Worm (Caenorhabditis elegans) whole organism, L1 larva: ENCODE results near the gene epg-6.

ENCODE experiments used
- C04F5.9 ChIP-seq: sonication (generic microtip); optimal IDR thresholded peaks from 2 replicates; lab custom pipeline; 2016; ENCODE audit warnings: missing genetic modification characterization, missing compliant biosample characterization
- C16A3.4 ChIP-seq: fragments of 150-350 bp; optimal IDR thresholded peaks from 2 replicates; lab custom pipeline; 2014; ENCODE audit warnings: missing biosample characterization, missing genetic modification characterization
- F16B12.6 ChIP-seq: fragments of 150-350 bp; optimal IDR thresholded peaks from 2 replicates; lab custom pipeline; 2014; ENCODE audit warnings: missing biosample characterization, missing genetic modification characterization
- aha-1 ChIP-seq: fragments of 150-350 bp; optimal IDR thresholded peaks from 2 replicates; lab custom pipeline; 2014; ENCODE audit warnings: missing biosample characterization, missing genetic modification characterization
- aly-2 ChIP-seq: fragments of 150-350 bp; optimal IDR thresholded peaks from 2 replicates; lab custom pipeline; 2014; ENCODE audit warnings: missing biosample characterization, missing genetic modification characterization
- blmp-1 ChIP-seq: fragments of 150-350 bp; optimal IDR thresholded peaks from 2 replicates; lab custom pipeline; 2014; ENCODE audit warnings: missing biosample characterization, missing genetic modification characterization
- ceh-82 ChIP-seq, 3 experiments: fragments of 150-350 bp in 1 of 3; sonication (generic microtip) in 2 of 3; optimal IDR thresholded peaks; 2 replicates each; lab custom pipeline; 2014 to 2017; ENCODE audit warnings: missing biosample characterization in 3 of 3, missing genetic modification characterization in 3 of 3
- ceh-90 ChIP-seq: sonication (generic microtip); optimal IDR thresholded peaks from 2 replicates; lab custom pipeline; 2016; ENCODE audit warnings: missing genetic modification characterization, missing compliant biosample characterization
- dsc-1 ChIP-seq: sonication (generic microtip); optimal IDR thresholded peaks from 2 replicates; lab custom pipeline; 2016; ENCODE audit warnings: mild to moderate bottlenecking, missing genetic modification characterization, missing compliant biosample characterization
- efl-1 ChIP-seq, 4 experiments: fragments of 150-350 bp; optimal IDR thresholded peaks in 3 of 4; peaks in 1 of 4; 1 replicate in 1 of 4; 2 replicates in 3 of 4; lab custom pipeline; 2014; ENCODE audit warnings: missing biosample characterization in 2 of 4, missing genetic modification characterization in 2 of 4, missing genetic modification reagents in 2 of 4
- egl-13 ChIP-seq: sonication (generic microtip); optimal IDR thresholded peaks from 2 replicates; lab custom pipeline; 2016; ENCODE audit warnings: missing genotype, missing genetic modification reagents, missing genetic modification characterization, missing compliant biosample characterization
- fkh-10 ChIP-seq: sonication (generic microtip); optimal IDR thresholded peaks from 2 replicates; lab custom pipeline; 2017; ENCODE audit warnings: missing biosample characterization, missing genetic modification reagents, missing genetic modification characterization
- fkh-8 ChIP-seq: sonication (generic microtip); optimal IDR thresholded peaks from 2 replicates; lab custom pipeline; 2016; ENCODE audit warnings: mild to moderate bottlenecking, missing genetic modification characterization, missing compliant biosample characterization
- hlh-17 ChIP-seq: fragments of 200-800 bp; sonication (Bioruptor generic); optimal IDR thresholded peaks from 2 replicates; lab custom pipeline; 2018; ENCODE audit warnings: missing genetic modification characterization, mild to moderate bottlenecking, missing compliant biosample characterization, moderate library complexity, borderline replicate concordance
- hlh-4 ChIP-seq: sonication (generic microtip); optimal IDR thresholded peaks from 2 replicates; lab custom pipeline; 2016; ENCODE audit warnings: mild to moderate bottlenecking, missing genetic modification characterization, missing compliant biosample characterization
- irx-1 ChIP-seq: sonication (generic microtip); optimal IDR thresholded peaks from 2 replicates; lab custom pipeline; 2016; ENCODE audit warnings: missing genetic modification characterization, missing compliant biosample characterization
- isw-1 ChIP-seq: fragments of 200-800 bp; sonication (Bioruptor generic); IDR thresholded peaks from 2 replicates; pipeline ENCODE4 v1.3.6; 2022; ENCODE audit warnings: missing genetic modification characterization, missing compliant biosample characterization
- lin-14 ChIP-seq: fragments of 200-800 bp; sonication (Bioruptor generic); optimal IDR thresholded peaks from 2 replicates; lab custom pipeline; 2018; ENCODE audit warnings: mild to moderate bottlenecking, missing genetic modification characterization, moderate library complexity, missing compliant biosample characterization
- lin-15B ChIP-seq: fragments of 150-350 bp; sonication (generic microtip); optimal IDR thresholded peaks from 3 replicates; lab custom pipeline; 2014; ENCODE audit warnings: missing biosample characterization, missing genetic modification characterization
- lir-3 ChIP-seq: sonication (generic microtip); optimal IDR thresholded peaks from 2 replicates; lab custom pipeline; 2016; ENCODE audit warnings: mild to moderate bottlenecking, missing genetic modification characterization, moderate library complexity, missing compliant biosample characterization; ENCODE audit not compliant: poor library complexity
- lsy-2 ChIP-seq, 2 experiments: fragments of 150-350 bp; optimal IDR thresholded peaks; 2 replicates each; lab custom pipeline; 2014; ENCODE audit warnings: missing biosample characterization in 2 of 2, missing genetic modification characterization in 2 of 2
- mab-9 ChIP-seq: fragments of 200-800 bp; sonication (Bioruptor generic); IDR thresholded peaks from 2 replicates; pipeline ENCODE4 v1.3.6; 2022; ENCODE audit warnings: missing genetic modification reagents, missing genetic modification characterization, missing compliant biosample characterization
- mef-2 ChIP-seq: fragments of 150-350 bp; optimal IDR thresholded peaks from 2 replicates; lab custom pipeline; 2014; ENCODE audit warnings: missing biosample characterization, missing genetic modification characterization
- mep-1 ChIP-seq: fragments of 150-350 bp; optimal IDR thresholded peaks from 2 replicates; lab custom pipeline; 2014; ENCODE audit warnings: missing biosample characterization, missing genetic modification characterization
- nhr-12 ChIP-seq: sonication (generic microtip); optimal IDR thresholded peaks from 2 replicates; lab custom pipeline; 2017; ENCODE audit warnings: missing biosample characterization, missing genetic modification characterization
- nhr-20 ChIP-seq: sonication (generic microtip); optimal IDR thresholded peaks from 2 replicates; lab custom pipeline; 2016; ENCODE audit warnings: mild to moderate bottlenecking, missing genetic modification characterization, missing compliant biosample characterization
- nhr-237 ChIP-seq: fragments of 150-350 bp; optimal IDR thresholded peaks from 2 replicates; lab custom pipeline; 2014; ENCODE audit warnings: missing biosample characterization, missing genetic modification characterization
- nhr-28 ChIP-seq: fragments of 150-350 bp; optimal IDR thresholded peaks from 2 replicates; lab custom pipeline; 2014; ENCODE audit warnings: missing biosample characterization, missing genetic modification characterization
- nhr-47 ChIP-seq: sonication (generic microtip); optimal IDR thresholded peaks from 2 replicates; lab custom pipeline; 2016; ENCODE audit warnings: mild to moderate bottlenecking, missing genetic modification characterization, moderate library complexity, missing compliant biosample characterization
- nhr-71 ChIP-seq: sonication (generic microtip); optimal IDR thresholded peaks from 2 replicates; lab custom pipeline; 2016; ENCODE audit warnings: mild to moderate bottlenecking, missing genetic modification characterization, moderate library complexity, missing compliant biosample characterization
- nhr-76 ChIP-seq: sonication (generic microtip); optimal IDR thresholded peaks from 2 replicates; lab custom pipeline; 2017; ENCODE audit warnings: missing biosample characterization, missing genetic modification characterization
- nhr-84 ChIP-seq: sonication (generic microtip); optimal IDR thresholded peaks from 2 replicates; lab custom pipeline; 2017; ENCODE audit warnings: missing biosample characterization, missing genetic modification characterization
- nhr-85 ChIP-seq: sonication (generic microtip); peaks from one replicate; lab custom pipeline; 2016; ENCODE audit warnings: missing genetic modification characterization, inconsistent platforms, missing compliant biosample characterization
- nhr-90 ChIP-seq: sonication (generic microtip); optimal IDR thresholded peaks from 2 replicates; lab custom pipeline; 2016; ENCODE audit warnings: mild to moderate bottlenecking, missing genetic modification characterization, missing compliant biosample characterization; ENCODE audit not compliant: poor library complexity
- pax-3 ChIP-seq: fragments of 200-800 bp; sonication (Bioruptor generic); optimal IDR thresholded peaks from 2 replicates; lab custom pipeline; 2018; ENCODE audit warnings: mild to moderate bottlenecking, missing genetic modification characterization, moderate library complexity, missing compliant biosample characterization
- snpc-4 ChIP-seq: fragments of 150-350 bp; optimal IDR thresholded peaks from 2 replicates; lab custom pipeline; 2014; ENCODE audit warnings: missing biosample characterization, missing genetic modification characterization
- snu-23 ChIP-seq: sonication (generic microtip); optimal IDR thresholded peaks from 2 replicates; lab custom pipeline; 2016; ENCODE audit warnings: missing genetic modification characterization, missing compliant biosample characterization
- sptf-1 ChIP-seq: fragments of 150-350 bp; optimal IDR thresholded peaks from 2 replicates; lab custom pipeline; 2014; ENCODE audit warnings: missing biosample characterization, missing genetic modification characterization
- sup-37 ChIP-seq: fragments of 200-800 bp; sonication (Bioruptor generic); optimal IDR thresholded peaks from 2 replicates; lab custom pipeline; 2018; ENCODE audit warnings: mild to moderate bottlenecking, missing genetic modification characterization, missing compliant biosample characterization
- swsn-7 ChIP-seq: sonication (generic microtip); optimal IDR thresholded peaks from 2 replicates; lab custom pipeline; 2016; ENCODE audit warnings: missing genetic modification characterization, missing compliant biosample characterization
- tlp-1 ChIP-seq: fragments of 150-350 bp; optimal IDR thresholded peaks from 2 replicates; lab custom pipeline; 2014; ENCODE audit warnings: missing biosample characterization, missing genetic modification characterization
- unc-130 ChIP-seq: fragments of 150-350 bp; optimal IDR thresholded peaks from 2 replicates; lab custom pipeline; 2017; ENCODE audit warnings: missing biosample characterization, missing genetic modification characterization, inconsistent platforms
- unc-30 ChIP-seq: sonication (generic microtip); optimal IDR thresholded peaks from 2 replicates; lab custom pipeline; 2017; ENCODE audit warnings: missing biosample characterization, missing genetic modification characterization
- unc-62 ChIP-seq: fragments of 150-350 bp; optimal IDR thresholded peaks from 2 replicates; lab custom pipeline; 2014; ENCODE audit warnings: missing biosample characterization, missing genetic modification reagents, missing genetic modification characterization
- unc-86 ChIP-seq: sonication (generic microtip); optimal IDR thresholded peaks from 2 replicates; lab custom pipeline; 2016; ENCODE audit warnings: missing genetic modification characterization, missing compliant biosample characterization
- zag-1 ChIP-seq: fragments of 150-350 bp; optimal IDR thresholded peaks from 2 replicates; lab custom pipeline; 2014; ENCODE audit warnings: missing biosample characterization, missing genetic modification characterization
- ztf-11 ChIP-seq, 2 experiments: sonication (generic microtip); optimal IDR thresholded peaks; 2 replicates each; lab custom pipeline; 2016 to 2017; ENCODE audit warnings: missing genetic modification characterization in 2 of 2, missing biosample characterization in 1 of 2, missing compliant biosample characterization in 1 of 2

epg-6 gene

DNA sequence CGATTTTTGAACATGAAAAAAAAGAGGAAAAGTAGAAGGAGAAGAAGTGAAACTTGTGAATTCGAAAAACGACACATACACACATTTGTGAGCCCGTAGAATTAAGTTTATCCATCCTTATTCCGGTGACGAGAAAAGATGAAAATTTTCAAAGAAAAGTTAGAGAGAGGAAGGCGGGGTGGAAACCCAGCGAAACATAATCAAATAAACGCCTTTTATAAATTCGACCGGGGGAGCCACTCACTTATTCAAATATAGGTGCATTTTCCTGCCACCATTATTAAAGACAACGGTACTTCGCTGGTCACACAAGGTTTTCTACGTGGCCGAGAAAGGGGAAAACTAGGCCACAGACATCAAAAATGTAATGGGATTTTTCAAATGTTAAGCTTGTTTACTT is 16.5 kb downstream of the epg-6 start:
- TF ChIP-seq nhr-28 (tag; lab: Kevin White, UChicago) (no peak), ceh-90 (tag; lab: Kevin White, UChicago) (no peak), unc-130 (tag; lab: Kevin White, UChicago) (no peak), fkh-8 (no peak), mab-9 (GFP tag; lab: Robert Waterston, UW) (no peak), ceh-82 (tag; optimal IDR thresholded peaks at IDR 0.05; lab: Kevin White, UChicago) (no peak), fkh-10 (GFP tag; lab: Kevin White, UChicago) (peak; percentile 40)

DNA sequence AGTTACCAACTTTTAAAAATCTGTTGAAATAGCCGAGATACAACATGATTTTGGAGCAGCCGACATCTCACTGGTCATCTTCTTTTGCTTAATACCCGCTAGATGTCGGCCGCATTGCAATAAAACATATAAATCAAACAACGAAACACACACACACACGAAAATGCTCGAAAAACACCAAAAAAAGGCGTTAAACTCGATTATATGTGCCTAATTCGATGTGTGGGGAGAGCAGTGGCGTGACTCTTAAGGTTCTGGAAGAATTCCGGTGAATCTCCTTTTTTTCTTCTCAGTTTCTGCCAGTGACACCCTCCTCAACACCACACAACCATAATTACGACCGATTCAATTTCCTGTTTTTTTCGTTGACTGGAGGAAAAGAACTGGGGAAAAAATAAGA is 19.8 kb downstream of the epg-6 start:
- no peak for TF ChIP-seq unc-30
- no peak for TF ChIP-seq efl-1 (optimal IDR thresholded peaks at IDR 0.05; lab: Kevin White, UChicago)
- peak in 1 of 2 experiments; percentile 74 for TF ChIP-seq efl-1 (GFP tag; optimal IDR thresholded peaks at IDR 0.05 in 1 of 2; lab: Kevin White, UChicago)
- TF ChIP-seq lin-14 (GFP tag; lab: Kevin White, UChicago) = peak; percentile 41
- TF ChIP-seq snpc-4 (tag; lab: Kevin White, UChicago) = peak; percentile 19

DNA sequence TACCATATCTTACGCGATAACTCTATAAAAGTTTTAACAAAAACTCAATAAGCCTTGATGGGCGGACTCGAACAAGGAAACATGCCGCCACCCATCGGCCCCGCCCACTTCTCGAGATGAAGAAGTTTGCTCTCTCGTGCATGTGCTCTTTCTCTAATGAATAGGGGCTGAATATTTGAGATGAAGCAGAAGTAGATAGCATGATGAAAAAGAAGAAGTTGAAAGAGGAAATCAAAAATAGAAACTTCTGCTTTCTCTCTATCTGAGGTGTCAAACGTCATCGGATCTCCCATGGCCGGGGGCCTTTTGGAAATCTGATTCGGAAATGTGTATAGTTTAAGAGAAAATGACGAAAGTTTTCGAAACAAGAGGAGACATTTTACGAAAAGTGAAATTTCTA is 21.1 kb downstream of the epg-6 start:
- TF ChIP-seq F16B12.6 (tag; lab: Kevin White, UChicago) = no peak
- TF ChIP-seq lin-14 (GFP tag; lab: Kevin White, UChicago) = peak; percentile 57
- no peak for TF ChIP-seq lin-15B
- TF ChIP-seq aha-1 (tag; lab: Kevin White, UChicago) = no peak
- TF ChIP-seq nhr-71 (tag; lab: Kevin White, UChicago) = peak; percentile 22
- no peak for TF ChIP-seq nhr-12 (tag; lab: Kevin White, UChicago)
- no peak for TF ChIP-seq lir-3 (tag; lab: Kevin White, UChicago)
- TF ChIP-seq nhr-84 = no peak
- no peak for TF ChIP-seq snu-23 (GFP tag; lab: Kevin White, UChicago)
- peak; percentile 9 for TF ChIP-seq fkh-8
- peak; percentile 41 for TF ChIP-seq unc-86 (tag; lab: Kevin White, UChicago)
- peak; percentile 76 for TF ChIP-seq egl-13 (tag; lab: Kevin White, UChicago)
- TF ChIP-seq nhr-76 (tag; lab: Kevin White, UChicago) = no peak
- no peak for TF ChIP-seq nhr-90 (tag; lab: Kevin White, UChicago)
- TF ChIP-seq blmp-1 = no peak
- no peak for TF ChIP-seq hlh-17

DNA sequence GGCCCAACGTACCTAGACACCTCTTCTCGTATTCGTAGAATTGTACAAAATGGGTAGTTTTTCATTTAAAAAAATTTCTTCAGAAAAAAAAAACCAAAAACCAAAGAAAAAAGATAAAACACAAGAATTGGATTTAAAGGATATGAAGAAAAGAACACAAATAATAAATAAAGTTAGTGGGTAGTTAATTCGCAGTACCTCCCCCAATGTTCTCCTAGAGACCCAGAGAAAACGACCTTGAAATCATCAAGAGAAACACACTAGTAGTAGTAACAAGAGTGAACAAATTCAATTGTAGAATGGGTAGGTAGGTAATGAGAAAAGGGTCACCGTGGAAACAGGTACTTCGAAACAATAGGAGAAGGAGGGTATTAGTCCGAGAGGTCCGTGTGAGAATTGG is 22.2 kb downstream of the epg-6 start:
- no peak for TF ChIP-seq pax-3 (tag; lab: Kevin White, UChicago)
- no peak for TF ChIP-seq sup-37 (GFP tag; lab: Kevin White, UChicago)
- TF ChIP-seq egl-13 (tag; lab: Kevin White, UChicago) = no peak
- no peak for TF ChIP-seq dsc-1
- no peak for TF ChIP-seq swsn-7 (tag; lab: Kevin White, UChicago)
- no peak for TF ChIP-seq nhr-12 (tag; lab: Kevin White, UChicago)
- no peak for TF ChIP-seq unc-130 (tag; lab: Kevin White, UChicago)
- TF ChIP-seq zag-1 (tag; lab: Kevin White, UChicago) = no peak
- TF ChIP-seq nhr-237 (tag; lab: Kevin White, UChicago) = no peak
- no peak for TF ChIP-seq sptf-1 (tag; lab: Kevin White, UChicago)
- TF ChIP-seq mep-1 (tag; lab: Kevin White, UChicago) = peak; percentile 56
- peak; percentile 76 for TF ChIP-seq lin-14 (GFP tag; lab: Kevin White, UChicago)
- peak; percentile 65 for TF ChIP-seq nhr-85 (tag; lab: Kevin White, UChicago)
- no peak for TF ChIP-seq tlp-1 (tag; lab: Kevin White, UChicago)
- TF ChIP-seq unc-62 (GFP tag; lab: Kevin White, UChicago) = no peak
- TF ChIP-seq nhr-20 (tag; lab: Kevin White, UChicago) = peak; percentile 26
- no peak for TF ChIP-seq C04F5.9
- TF ChIP-seq mef-2 (tag; lab: Kevin White, UChicago) = no peak
- no peak for TF ChIP-seq snpc-4 (tag; lab: Kevin White, UChicago)
- no peak for TF ChIP-seq lin-15B
- TF ChIP-seq isw-1 (GFP tag; lab: Robert Waterston, UW) = no peak
- TF ChIP-seq lsy-2 (tag; optimal IDR thresholded peaks at IDR 0.05; lab: Kevin White, UChicago) = no peak
- TF ChIP-seq C16A3.4 = no peak
- no peak for TF ChIP-seq nhr-76 (tag; lab: Kevin White, UChicago)
- no peak for TF ChIP-seq ceh-90 (tag; lab: Kevin White, UChicago)
- no peak for TF ChIP-seq ztf-11 (tag; optimal IDR thresholded peaks at IDR 0.05; lab: Kevin White, UChicago)
- no peak for TF ChIP-seq unc-86 (tag; lab: Kevin White, UChicago)
- TF ChIP-seq aly-2 = no peak
- TF ChIP-seq nhr-90 (tag; lab: Kevin White, UChicago) = no peak
- TF ChIP-seq irx-1 (tag; lab: Kevin White, UChicago) = no peak
- TF ChIP-seq F16B12.6 (tag; lab: Kevin White, UChicago) = no peak
- TF ChIP-seq hlh-4 (tag; lab: Kevin White, UChicago) = no peak
- no peak for TF ChIP-seq nhr-47
